Fruit fly (Drosophila melanogaster) whole organism, pupa: ENCODE results near the gene ifc.

Experiments used
- CG10348 ChIP-seq: fragments of 200-800 bp; sonication (Bioruptor generic); IDR thresholded peaks from 2 replicates; pipeline ENCODE4 v1.3.6; 2022; ENCODE audit warnings: missing biosample characterization, missing genetic modification characterization
- CG12605 ChIP-seq: fragments of 200-800 bp; sonication (Bioruptor generic); IDR thresholded peaks from 2 replicates; pipeline ENCODE4 v1.3.6; 2022; ENCODE audit warnings: missing biosample characterization, missing genetic modification characterization
- CG13204 ChIP-seq: fragments of 200-800 bp; sonication (Bioruptor generic); optimal IDR thresholded peaks from 2 replicates; lab custom pipeline; 2018; ENCODE audit warnings: missing biosample characterization, mild to moderate bottlenecking, missing genetic modification characterization, moderate library complexity
- CG14655 ChIP-seq: fragments of 200-800 bp; sonication (Bioruptor generic); optimal IDR thresholded peaks from 3 replicates; lab custom pipeline; 2017; ENCODE audit warnings: mild to moderate bottlenecking, missing biosample characterization, missing genetic modification reagents, missing genetic modification characterization
- CG15710 ChIP-seq: fragments of 200-800 bp; sonication (Bioruptor generic); optimal IDR thresholded peaks from 2 replicates; lab custom pipeline; 2018; ENCODE audit warnings: missing biosample characterization, mild to moderate bottlenecking, missing genetic modification characterization, moderate library complexity
- CG17806 ChIP-seq: fragments of 200-800 bp; sonication (Bioruptor generic); optimal IDR thresholded peaks from 2 replicates; lab custom pipeline; 2018; ENCODE audit warnings: missing biosample characterization, mild to moderate bottlenecking, missing genetic modification characterization, moderate library complexity
- CG32121 ChIP-seq: fragments of 200-800 bp; sonication (Bioruptor generic); IDR thresholded peaks from 2 replicates; pipeline ENCODE4 v1.3.6; 2022; ENCODE audit warnings: missing biosample characterization, missing genetic modification characterization
- CG34367 ChIP-seq: fragments of 200-800 bp; sonication (Bioruptor generic); optimal IDR thresholded peaks from 2 replicates; lab custom pipeline; 2018; ENCODE audit warnings: missing biosample characterization, mild to moderate bottlenecking, missing genetic modification characterization
- CG4496 ChIP-seq: fragments of 200-800 bp; sonication (Bioruptor generic); IDR thresholded peaks from 3 replicates; pipeline ENCODE4 v1.3.6; 2022; ENCODE audit warnings: missing biosample characterization, missing genetic modification characterization
- CG8159 ChIP-seq: fragments of 200-800 bp; sonication (Bioruptor generic); optimal IDR thresholded peaks from 3 replicates; lab custom pipeline; 2018; ENCODE audit warnings: missing biosample characterization, mild to moderate bottlenecking, missing genetic modification characterization, moderate library complexity
- CG8301 ChIP-seq: fragments of 200-800 bp; sonication (Bioruptor generic); optimal IDR thresholded peaks from 2 replicates; lab custom pipeline; 2018; ENCODE audit warnings: missing biosample characterization, mild to moderate bottlenecking, missing genetic modification characterization
- CG9948 ChIP-seq: fragments of 200-800 bp; sonication (Bioruptor generic); optimal IDR thresholded peaks from 2 replicates; lab custom pipeline; 2018; ENCODE audit warnings: missing biosample characterization, mild to moderate bottlenecking, missing genetic modification characterization, moderate library complexity
- D1 ChIP-seq: fragments of 200-800 bp; sonication (Bioruptor generic); optimal IDR thresholded peaks from 2 replicates; lab custom pipeline; 2018; ENCODE audit warnings: missing biosample characterization, mild to moderate bottlenecking, missing genetic modification characterization, moderate library complexity
- EcR ChIP-seq: fragments of 200-800 bp; sonication (Bioruptor generic); optimal IDR thresholded peaks from 3 replicates; lab custom pipeline; 2019; ENCODE audit warnings: missing biosample characterization, missing genetic modification characterization, mild to moderate bottlenecking, moderate library complexity, missing genetic modification reagents
- Ets98B ChIP-seq: fragments of 200-800 bp; sonication (Bioruptor generic); IDR thresholded peaks from 2 replicates; pipeline ENCODE4 v1.3.6; 2022; ENCODE audit warnings: missing biosample characterization, missing genetic modification characterization
- Pif1A ChIP-seq: fragments of 200-800 bp; sonication (Bioruptor generic); optimal IDR thresholded peaks from 3 replicates; lab custom pipeline; 2016; ENCODE audit warnings: missing biosample characterization, missing genetic modification characterization
- Pif1B ChIP-seq: fragments of 200-800 bp; sonication (Bioruptor generic); optimal IDR thresholded peaks from 3 replicates; lab custom pipeline; 2016; ENCODE audit warnings: missing biosample characterization, missing genetic modification characterization
- Snoo ChIP-seq: fragments of 200-800 bp; sonication (Bioruptor generic); optimal IDR thresholded peaks from 3 replicates; lab custom pipeline; 2017; ENCODE audit warnings: missing biosample characterization, mild to moderate bottlenecking, missing genetic modification characterization, inconsistent platforms
- fd96Ca ChIP-seq: fragments of 200-800 bp; sonication (Bioruptor generic); IDR thresholded peaks from 3 replicates; pipeline ENCODE4 v1.3.6; 2022; ENCODE audit warnings: missing biosample characterization, missing genetic modification characterization
- gl ChIP-seq: fragments of 200-800 bp; sonication (Bioruptor generic); optimal IDR thresholded peaks from 2 replicates; lab custom pipeline; 2018; ENCODE audit warnings: missing biosample characterization, mild to moderate bottlenecking, missing genetic modification characterization
- rn ChIP-seq: fragments of 200-800 bp; sonication (Bioruptor generic); IDR thresholded peaks from 2 replicates; pipeline ENCODE4 v1.3.6; 2022; ENCODE audit warnings: missing biosample characterization, missing genetic modification characterization

Gene ifc

dm6 chr2L:6034344-6034743 is 48.2 kb downstream of the ifc start, which contains the start of gene CG9109:
Gene CG9109, minus strand, starts transcription at chr2L:6034423.
- no peak for TF ChIP-seq fd96Ca
- TF ChIP-seq D1 (tag; lab: Kevin White, UChicago), result no peak
- peak; percentile 40; the same call in 1 of the 2 replicates for TF ChIP-seq CG12605 (GFP tag; lab: Robert Waterston, UW)
- no peak for TF ChIP-seq Pif1B

dm6 chr2L:6035155-6035554 is 49.0 kb downstream of the ifc start:
- TF ChIP-seq gl, result no peak
- no peak for TF ChIP-seq CG8301
- TF ChIP-seq Snoo (tag; lab: Kevin White, UChicago), result no peak
- no peak for TF ChIP-seq Pif1A (GFP tag; lab: Kevin White, UChicago)
- TF ChIP-seq CG14655 (GFP tag; lab: Kevin White, UChicago), result no peak
- TF ChIP-seq CG34367 (tag; lab: Kevin White, UChicago), result no peak
- no peak for TF ChIP-seq CG15710 (tag; lab: Kevin White, UChicago)
- TF ChIP-seq fd96Ca, result no peak
- no peak for TF ChIP-seq Pif1B
- no peak for TF ChIP-seq CG13204 (GFP tag; lab: Kevin White, UChicago)
- TF ChIP-seq EcR (GFP tag; lab: Kevin White, UChicago), result no peak
- TF ChIP-seq CG12605 (GFP tag; lab: Robert Waterston, UW), result no peak
- no peak for TF ChIP-seq CG4496 (GFP tag; lab: Robert Waterston, UW)
- no peak for TF ChIP-seq CG17806 (tag; lab: Kevin White, UChicago)
- no peak for TF ChIP-seq CG8159 (tag; lab: Kevin White, UChicago)
- no peak for TF ChIP-seq Ets98B
- no peak for TF ChIP-seq rn (GFP tag; lab: Robert Waterston, UW)

dm6 chr2L:6036710-6037109 is 50.6 kb downstream of the ifc start, which contains the start of gene mtm:
Gene mtm, minus strand, starts transcription at chr2L:6037015.
- TF ChIP-seq Ets98B (no peak), CG8159 (tag; lab: Kevin White, UChicago) (no peak), CG17806 (tag; lab: Kevin White, UChicago) (no peak), CG4496 (GFP tag; lab: Robert Waterston, UW) (no peak), CG10348 (no peak), CG9948 (no peak), CG14655 (GFP tag; lab: Kevin White, UChicago) (no peak), rn (GFP tag; lab: Robert Waterston, UW) (no peak), CG15710 (tag; lab: Kevin White, UChicago) (no peak), D1 (tag; lab: Kevin White, UChicago) (no peak)

dm6 chr2L:6037830-6038229 is 51.7 kb downstream of the ifc start, which contains the start of the genes CG9117 and CG31643:
Gene CG9117, minus strand, starts transcription at chr2L:6037902.
Gene CG31643, plus strand, starts transcription at chr2L:6038117.
- TF ChIP-seq CG8301 (no peak), CG32121 (no peak), Snoo (tag; lab: Kevin White, UChicago) (peak; percentile 8), Ets98B (peak; percentile 41), CG17806 (tag; lab: Kevin White, UChicago) (peak; percentile 39), CG15710 (tag; lab: Kevin White, UChicago) (peak; percentile 68), CG12605 (GFP tag; lab: Robert Waterston, UW) (peak; percentile 78; the same call in 1 of the 2 replicates), CG9948 (peak; percentile 24), D1 (tag; lab: Kevin White, UChicago) (no peak)
